Worm (Caenorhabditis elegans) whole organism, L4 larva: Measurements from ENCODE around the gene C14C6.2.

Experiments used
- R02D3.7 ChIP-seq: fragments of 150-350 bp; sonication (generic microtip); optimal IDR thresholded peaks from 3 replicates; lab custom pipeline; 2014; ENCODE audit warnings: missing biosample characterization, missing genetic modification characterization
- T26A8.4 ChIP-seq: fragments of 200-800 bp; sonication (Bioruptor generic); IDR thresholded peaks from 2 replicates; pipeline ENCODE4 v1.3.6; 2022; ENCODE audit warnings: missing genetic modification characterization, missing compliant biosample characterization
- Y48G9A.11 ChIP-seq: fragments of 200-800 bp; sonication (Bioruptor generic); IDR thresholded peaks from 2 replicates; pipeline ENCODE4 v1.3.6; 2022; ENCODE audit warnings: missing genetic modification reagents, missing genetic modification characterization, missing compliant biosample characterization
- Y5F2A.4 ChIP-seq: fragments of 200-800 bp; sonication (Bioruptor generic); optimal IDR thresholded peaks from 2 replicates; lab custom pipeline; 2018; ENCODE audit warnings: mild to moderate bottlenecking, missing genetic modification characterization, missing compliant biosample characterization
- aha-1 ChIP-seq: fragments of 150-350 bp; peaks from one replicate; lab custom pipeline; 2014; ENCODE audit warnings: missing biosample characterization, missing genetic modification characterization
- ama-1 ChIP-seq: fragments of 150-350 bp; optimal IDR thresholded peaks from 2 replicates; lab custom pipeline; 2014; ENCODE audit warnings: inconsistent platforms, mixed read lengths
- arid-1 ChIP-seq: fragments of 200-800 bp; sonication (Bioruptor generic); conservative IDR thresholded peaks from 2 replicates; pipeline ENCODE4 v1.3.6; 2022; ENCODE audit warnings: missing genetic modification reagents, missing genetic modification characterization, missing compliant biosample characterization
- ceh-28 ChIP-seq: fragments of 150-350 bp; optimal IDR thresholded peaks from 2 replicates; lab custom pipeline; 2014; ENCODE audit warnings: missing biosample characterization, missing genetic modification reagents, missing genetic modification characterization
- daf-12 ChIP-seq: fragments of 150-350 bp; optimal IDR thresholded peaks from 2 replicates; lab custom pipeline; 2014; ENCODE audit warnings: missing biosample characterization, missing genetic modification reagents, missing genetic modification characterization
- daf-16 ChIP-seq, 3 experiments: sonication (generic microtip); optimal IDR thresholded peaks; 2 replicates each; lab custom pipeline; 2016 to 2017; ENCODE audit warnings: missing genetic modification characterization in 3 of 3, missing genetic modification reagents in 3 of 3, mild to moderate bottlenecking in 2 of 3, missing compliant biosample characterization in 2 of 3, missing biosample characterization in 1 of 3, moderate library complexity in 1 of 3
- dmd-9 ChIP-seq: fragments of 200-800 bp; sonication (Bioruptor generic); IDR thresholded peaks from 2 replicates; pipeline ENCODE4 v1.3.6; 2022; ENCODE audit warnings: missing genetic modification reagents, missing genetic modification characterization, missing compliant biosample characterization
- egl-27 ChIP-seq: sonication (generic microtip); optimal IDR thresholded peaks from 3 replicates; lab custom pipeline; 2017; ENCODE audit warnings: missing biosample characterization, missing genetic modification reagents, missing genetic modification characterization
- fos-1 ChIP-seq: fragments of 150-350 bp; optimal IDR thresholded peaks from 2 replicates; lab custom pipeline; 2014; ENCODE audit warnings: missing biosample characterization, missing genetic modification characterization
- gei-8 ChIP-seq: fragments of 200-800 bp; sonication (Bioruptor generic); optimal IDR thresholded peaks from 2 replicates; lab custom pipeline; 2018; ENCODE audit warnings: mild to moderate bottlenecking, missing genetic modification characterization, missing compliant biosample characterization
- hlh-11 ChIP-seq: fragments of 200-800 bp; sonication (Bioruptor generic); optimal IDR thresholded peaks from 2 replicates; lab custom pipeline; 2018; ENCODE audit warnings: mild to moderate bottlenecking, missing genetic modification characterization, missing compliant biosample characterization
- hlh-30 ChIP-seq: sonication (generic microtip); optimal IDR thresholded peaks from 2 replicates; lab custom pipeline; 2017; ENCODE audit warnings: antibody characterized with exemption, mild to moderate bottlenecking, missing genetic modification characterization, missing compliant biosample characterization; ENCODE audit not compliant: insufficient read depth
- hmg-1.1 ChIP-seq: fragments of 200-800 bp; sonication (Bioruptor generic); IDR thresholded peaks from 2 replicates; pipeline ENCODE4 v1.3.6; 2022; ENCODE audit warnings: missing genetic modification reagents, missing genetic modification characterization, missing compliant biosample characterization
- lsy-2 ChIP-seq, 2 experiments: fragments of 150-350 bp in 1 of 2; sonication (generic microtip) in 1 of 2; optimal IDR thresholded peaks; 2 replicates each; lab custom pipeline; 2014 to 2017; ENCODE audit warnings: missing biosample characterization in 2 of 2, missing genetic modification characterization in 2 of 2
- madf-9 ChIP-seq: fragments of 200-800 bp; sonication (Bioruptor generic); conservative IDR thresholded peaks from 2 replicates; pipeline ENCODE4 v1.3.6; 2022; ENCODE audit warnings: missing genetic modification reagents, missing genetic modification characterization, missing compliant biosample characterization
- mep-1 ChIP-seq: fragments of 150-350 bp; sonication (generic microtip); optimal IDR thresholded peaks from 3 replicates; lab custom pipeline; 2014; ENCODE audit warnings: missing biosample characterization, missing genetic modification characterization
- mxl-3 ChIP-seq: fragments of 200-800 bp; sonication (Bioruptor generic); optimal IDR thresholded peaks from 2 replicates; lab custom pipeline; 2018; ENCODE audit warnings: mild to moderate bottlenecking, missing genetic modification characterization, missing compliant biosample characterization
- nhr-11 ChIP-seq: fragments of 150-350 bp; optimal IDR thresholded peaks from 2 replicates; lab custom pipeline; 2014; ENCODE audit warnings: missing biosample characterization, missing genetic modification characterization
- nhr-111 ChIP-seq: fragments of 200-800 bp; sonication (Bioruptor generic); optimal IDR thresholded peaks from 2 replicates; lab custom pipeline; 2018; ENCODE audit warnings: mild to moderate bottlenecking, missing genetic modification characterization, missing compliant biosample characterization
- nhr-237 ChIP-seq: sonication (generic microtip); optimal IDR thresholded peaks from 2 replicates; lab custom pipeline; 2017; ENCODE audit warnings: missing biosample characterization, missing genetic modification characterization
- nhr-25 ChIP-seq: sonication (generic microtip); optimal IDR thresholded peaks from 2 replicates; lab custom pipeline; 2017; ENCODE audit warnings: missing genetic modification characterization, mild to moderate bottlenecking, missing compliant biosample characterization, antibody characterized with exemption, moderate library complexity, borderline replicate concordance; ENCODE audit not compliant: insufficient read depth
- nhr-28 ChIP-seq: fragments of 150-350 bp; optimal IDR thresholded peaks from 2 replicates; lab custom pipeline; 2014; ENCODE audit warnings: missing biosample characterization, missing genetic modification characterization
- nhr-41 ChIP-seq: fragments of 200-800 bp; sonication (Bioruptor generic); IDR thresholded peaks from 2 replicates; pipeline ENCODE4 v1.3.6; 2022; ENCODE audit warnings: missing genetic modification reagents, missing genetic modification characterization, missing compliant biosample characterization
- nhr-6 ChIP-seq: fragments of 150-350 bp; optimal IDR thresholded peaks from 2 replicates; lab custom pipeline; 2014; ENCODE audit warnings: missing biosample characterization, missing genetic modification characterization
- php-3 ChIP-seq: fragments of 200-800 bp; sonication (Bioruptor generic); IDR thresholded peaks from 2 replicates; pipeline ENCODE4 v1.3.6; 2022; ENCODE audit warnings: missing genetic modification reagents, missing genetic modification characterization, missing compliant biosample characterization
- rbr-2 ChIP-seq: sonication (generic microtip); optimal IDR thresholded peaks from 2 replicates; lab custom pipeline; 2016; ENCODE audit warnings: missing genotype, missing genetic modification characterization, missing compliant biosample characterization
- snpc-1.2 ChIP-seq: fragments of 200-800 bp; sonication (Bioruptor generic); IDR thresholded peaks from 2 replicates; pipeline ENCODE4 v1.3.6; 2022; ENCODE audit warnings: missing genetic modification reagents, missing genetic modification characterization, missing compliant biosample characterization
- unc-39 ChIP-seq: sonication (generic microtip); optimal IDR thresholded peaks from 2 replicates; lab custom pipeline; 2017; ENCODE audit warnings: missing biosample characterization, missing genetic modification characterization
- unc-62 ChIP-seq, 3 experiments: fragments of 150-350 bp in 1 of 3; sonication (generic microtip); optimal IDR thresholded peaks in 2 of 3; peaks in 1 of 3; 1 replicate in 1 of 3; 2 replicates in 2 of 3; lab custom pipeline; 2014 to 2017; ENCODE audit warnings: missing biosample characterization in 3 of 3, missing genetic modification characterization in 3 of 3, missing genetic modification reagents in 3 of 3, missing genotype in 1 of 3
- vab-7 ChIP-seq: fragments of 200-800 bp; sonication (Bioruptor generic); IDR thresholded peaks from 2 replicates; pipeline ENCODE4 v1.3.6; 2022; ENCODE audit warnings: missing genetic modification reagents, missing genetic modification characterization, missing compliant biosample characterization
- zag-1 ChIP-seq: fragments of 150-350 bp; optimal IDR thresholded peaks from 2 replicates; lab custom pipeline; 2014; ENCODE audit warnings: missing biosample characterization, missing genetic modification characterization
- zfp-2 ChIP-seq: sonication (generic microtip); optimal IDR thresholded peaks from 2 replicates; lab custom pipeline; 2016; ENCODE audit warnings: mild to moderate bottlenecking, missing genetic modification characterization, missing compliant biosample characterization
- zfp-3 ChIP-seq: fragments of 200-800 bp; sonication (Bioruptor generic); conservative IDR thresholded peaks from 2 replicates; pipeline ENCODE4 v1.3.6; 2022; ENCODE audit warnings: missing genetic modification reagents, missing genetic modification characterization, missing compliant biosample characterization
- ztf-11 ChIP-seq: fragments of 150-350 bp; optimal IDR thresholded peaks from 2 replicates; lab custom pipeline; 2014; ENCODE audit warnings: missing biosample characterization, missing genetic modification characterization

C14C6.2 gene

ce11 chrV:534176-534575 lies 28.8 kb upstream of the C14C6.2 start, which contains the start of gene nhr-132 (continued):
- TF ChIP-seq daf-16 (GFP tag; optimal IDR thresholded peaks at IDR 0.05; lab: Kevin White, UChicago) = no peak
- peak; percentile 80 for TF ChIP-seq daf-16 (tag; optimal IDR thresholded peaks at IDR 0.05; lab: Kevin White, UChicago)
- TF ChIP-seq dmd-9 (GFP tag; lab: Robert Waterston, UW) = no peak
- TF ChIP-seq mxl-3 (GFP tag; lab: Kevin White, UChicago) = no peak
- peak; percentile 23 for TF ChIP-seq mep-1
- no peak for TF ChIP-seq unc-39 (tag; lab: Kevin White, UChicago)
- no peak for TF ChIP-seq aha-1 (tag; lab: Kevin White, UChicago)
- no peak for TF ChIP-seq nhr-111 (GFP tag; lab: Kevin White, UChicago)
- TF ChIP-seq egl-27 (tag; lab: Kevin White, UChicago) = no peak
- no peak for TF ChIP-seq fos-1 (tag; lab: Kevin White, UChicago)
- TF ChIP-seq vab-7 = no peak
- TF ChIP-seq php-3 (GFP tag; lab: Robert Waterston, UW) = peak; percentile 70
- peak in 1 of 2 experiments; percentile 55 for TF ChIP-seq lsy-2 (tag; optimal IDR thresholded peaks at IDR 0.05; lab: Kevin White, UChicago)
- no peak for TF ChIP-seq ama-1 (lab: Kevin White, UChicago)
- TF ChIP-seq nhr-11 (tag; lab: Kevin White, UChicago) = no peak
- peak; percentile 77 for TF ChIP-seq nhr-28 (tag; lab: Kevin White, UChicago)
- TF ChIP-seq gei-8 (GFP tag; lab: Kevin White, UChicago) = no peak

ce11 chrV:536571-536970 lies 26.4 kb upstream of the C14C6.2 start, which contains the start of gene C14C6.5:
Gene C14C6.5 (plus strand): TSS chrV:536628.
- TF ChIP-seq unc-62 (GFP tag; optimal IDR thresholded peaks at IDR 0.05 in 1 of 2; lab: Kevin White, UChicago) = peak in 1 of 2 experiments; percentile 93
- TF ChIP-seq unc-62 (tag; optimal IDR thresholded peaks at IDR 0.05; lab: Kevin White, UChicago) = no peak
- no peak for TF ChIP-seq nhr-25 (tag; lab: Kevin White, UChicago)

ce11 chrV:539040-539510 lies 23.9 kb upstream of the C14C6.2 start, which contains the start of gene nhr-155:
Gene nhr-155 (plus strand): TSS chrV:539460.
- TF ChIP-seq nhr-111 (GFP tag; lab: Kevin White, UChicago) (no peak), hlh-11 (no peak), nhr-6 (tag; lab: Kevin White, UChicago) (no peak), nhr-25 (tag; lab: Kevin White, UChicago) (no peak), R02D3.7 (tag; lab: Kevin White, UChicago) (no peak), nhr-237 (tag; lab: Kevin White, UChicago) (no peak), Y48G9A.11 (GFP tag; lab: Robert Waterston, UW) (no peak), gei-8 (GFP tag; lab: Kevin White, UChicago) (no peak), rbr-2 (tag; lab: Kevin White, UChicago) (no peak), nhr-11 (tag; lab: Kevin White, UChicago) (no peak), lsy-2 (tag; optimal IDR thresholded peaks at IDR 0.05; lab: Kevin White, UChicago) (no peak), hmg-1.1 (GFP tag; lab: Robert Waterston, UW) (no peak), mxl-3 (GFP tag; lab: Kevin White, UChicago) (no peak), zag-1 (no peak)

- TF ChIP-seq snpc-1.2 = no peak
- TF ChIP-seq hlh-30 = no peak
- no peak for TF ChIP-seq nhr-41 (GFP tag; lab: Robert Waterston, UW)
- TF ChIP-seq ztf-11 (tag; lab: Kevin White, UChicago) = no peak
- TF ChIP-seq arid-1 (GFP tag; lab: Robert Waterston, UW) = no peak
- no peak for TF ChIP-seq zfp-2 (tag; lab: Kevin White, UChicago)
- TF ChIP-seq madf-9 (GFP tag; lab: Robert Waterston, UW) = no peak
- TF ChIP-seq T26A8.4 = no peak
- no peak for TF ChIP-seq dmd-9 (GFP tag; lab: Robert Waterston, UW)
- no peak for TF ChIP-seq ceh-28 (tag; lab: Kevin White, UChicago)
- no peak for TF ChIP-seq Y5F2A.4 (GFP tag; lab: Kevin White, UChicago)
- TF ChIP-seq daf-12 (tag; lab: Kevin White, UChicago) = no peak
- no peak for TF ChIP-seq zfp-3 (GFP tag; lab: Robert Waterston, UW)
Observed at ce11 chrV:541470-541869, 21.5 kb upstream of the C14C6.2 start.
